Worm (Caenorhabditis elegans) whole organism, L1 larva: ENCODE measurements around the gene T24B8.3.

Experiments
- C16A3.4 ChIP-seq: fragments of 150-350 bp; optimal IDR thresholded peaks from 2 replicates; lab custom pipeline; 2014; ENCODE audit warnings: missing biosample characterization, missing genetic modification characterization
- ama-1 ChIP-seq: fragments of 150-350 bp; optimal IDR thresholded peaks from 2 replicates; lab custom pipeline; 2014
- blmp-1 ChIP-seq: fragments of 150-350 bp; optimal IDR thresholded peaks from 2 replicates; lab custom pipeline; 2014; ENCODE audit warnings: missing biosample characterization, missing genetic modification characterization
- ceh-63 ChIP-seq: fragments of 200-800 bp; sonication (Bioruptor generic); optimal IDR thresholded peaks from 2 replicates; lab custom pipeline; 2018; ENCODE audit warnings: mild to moderate bottlenecking, missing genetic modification characterization, missing compliant biosample characterization
- ceh-8 ChIP-seq: fragments of 200-800 bp; sonication (Bioruptor generic); optimal IDR thresholded peaks from 2 replicates; lab custom pipeline; 2018; ENCODE audit warnings: mild to moderate bottlenecking, missing genetic modification characterization, moderate library complexity, missing compliant biosample characterization
- ceh-82 ChIP-seq, 3 experiments: fragments of 150-350 bp in 1 of 3; sonication (generic microtip) in 2 of 3; optimal IDR thresholded peaks; 2 replicates each; lab custom pipeline; 2014 to 2017; ENCODE audit warnings: missing biosample characterization in 3 of 3, missing genetic modification characterization in 3 of 3
- ceh-90 ChIP-seq: sonication (generic microtip); optimal IDR thresholded peaks from 2 replicates; lab custom pipeline; 2016; ENCODE audit warnings: missing genetic modification characterization, missing compliant biosample characterization
- ces-1 ChIP-seq: fragments of 150-350 bp; optimal IDR thresholded peaks from 2 replicates; lab custom pipeline; 2014; ENCODE audit warnings: missing biosample characterization, missing genetic modification reagents, missing genetic modification characterization
- dpl-1 ChIP-seq, 3 experiments: fragments of 150-350 bp in 2 of 3; sonication (generic microtip) in 1 of 3; optimal IDR thresholded peaks; 2 replicates each; lab custom pipeline; 2014 to 2017; ENCODE audit warnings: missing biosample characterization in 3 of 3, missing genetic modification characterization in 3 of 3, missing genetic modification reagents in 3 of 3
- efl-1 ChIP-seq, 4 experiments: fragments of 150-350 bp; optimal IDR thresholded peaks in 3 of 4; peaks in 1 of 4; 1 replicate in 1 of 4; 2 replicates in 3 of 4; lab custom pipeline; 2014; ENCODE audit warnings: missing biosample characterization in 2 of 4, missing genetic modification characterization in 2 of 4, missing genetic modification reagents in 2 of 4
- efl-3 ChIP-seq: fragments of 200-800 bp; sonication (Bioruptor generic); optimal IDR thresholded peaks from 2 replicates; lab custom pipeline; 2018; ENCODE audit warnings: mild to moderate bottlenecking, missing genetic modification characterization, missing compliant biosample characterization
- elt-2 ChIP-seq: sonication (generic microtip); optimal IDR thresholded peaks from 2 replicates; lab custom pipeline; 2016; ENCODE audit warnings: missing genetic modification characterization, mild to moderate bottlenecking, inconsistent platforms, missing compliant biosample characterization, missing genetic modification reagents
- ets-5 ChIP-seq: fragments of 200-800 bp; sonication (Bioruptor generic); IDR thresholded peaks from 2 replicates; pipeline ENCODE4 v1.3.6; 2022; ENCODE audit warnings: missing genetic modification characterization, missing compliant biosample characterization
- fos-1 ChIP-seq: fragments of 150-350 bp; optimal IDR thresholded peaks from 2 replicates; lab custom pipeline; 2014; ENCODE audit warnings: missing biosample characterization, missing genetic modification characterization
- grh-1 ChIP-seq: fragments of 200-800 bp; sonication (Bioruptor generic); IDR thresholded peaks from 2 replicates; pipeline ENCODE4 v1.3.6; 2022; ENCODE audit warnings: missing genetic modification reagents, missing genetic modification characterization, missing compliant biosample characterization
- isw-1 ChIP-seq: fragments of 200-800 bp; sonication (Bioruptor generic); IDR thresholded peaks from 2 replicates; pipeline ENCODE4 v1.3.6; 2022; ENCODE audit warnings: missing genetic modification characterization, missing compliant biosample characterization
- jun-1 ChIP-seq: fragments of 150-350 bp; optimal IDR thresholded peaks from 2 replicates; lab custom pipeline; 2014; ENCODE audit warnings: missing biosample characterization, missing genetic modification reagents, missing genetic modification characterization
- lin-14 ChIP-seq: fragments of 200-800 bp; sonication (Bioruptor generic); optimal IDR thresholded peaks from 2 replicates; lab custom pipeline; 2018; ENCODE audit warnings: mild to moderate bottlenecking, missing genetic modification characterization, moderate library complexity, missing compliant biosample characterization
- lin-35 ChIP-seq, 2 experiments: fragments of 150-350 bp; optimal IDR thresholded peaks; 2 replicates each; lab custom pipeline; 2014; ENCODE audit warnings: missing biosample characterization in 2 of 2, missing genetic modification characterization in 2 of 2, missing genetic modification reagents in 2 of 2
- lsy-2 ChIP-seq, 2 experiments: fragments of 150-350 bp; optimal IDR thresholded peaks; 2 replicates each; lab custom pipeline; 2014; ENCODE audit warnings: missing biosample characterization in 2 of 2, missing genetic modification characterization in 2 of 2
- mef-2 ChIP-seq: fragments of 150-350 bp; optimal IDR thresholded peaks from 2 replicates; lab custom pipeline; 2014; ENCODE audit warnings: missing biosample characterization, missing genetic modification characterization
- nhr-12 ChIP-seq: sonication (generic microtip); optimal IDR thresholded peaks from 2 replicates; lab custom pipeline; 2017; ENCODE audit warnings: missing biosample characterization, missing genetic modification characterization
- nhr-20 ChIP-seq: sonication (generic microtip); optimal IDR thresholded peaks from 2 replicates; lab custom pipeline; 2016; ENCODE audit warnings: mild to moderate bottlenecking, missing genetic modification characterization, missing compliant biosample characterization
- nhr-237 ChIP-seq: fragments of 150-350 bp; optimal IDR thresholded peaks from 2 replicates; lab custom pipeline; 2014; ENCODE audit warnings: missing biosample characterization, missing genetic modification characterization
- nhr-28 ChIP-seq: fragments of 150-350 bp; optimal IDR thresholded peaks from 2 replicates; lab custom pipeline; 2014; ENCODE audit warnings: missing biosample characterization, missing genetic modification characterization
- nhr-47 ChIP-seq: sonication (generic microtip); optimal IDR thresholded peaks from 2 replicates; lab custom pipeline; 2016; ENCODE audit warnings: mild to moderate bottlenecking, missing genetic modification characterization, moderate library complexity, missing compliant biosample characterization
- nhr-76 ChIP-seq: sonication (generic microtip); optimal IDR thresholded peaks from 2 replicates; lab custom pipeline; 2017; ENCODE audit warnings: missing biosample characterization, missing genetic modification characterization
- nhr-85 ChIP-seq: sonication (generic microtip); peaks from one replicate; lab custom pipeline; 2016; ENCODE audit warnings: missing genetic modification characterization, inconsistent platforms, missing compliant biosample characterization
- pag-3 ChIP-seq: sonication (generic microtip); optimal IDR thresholded peaks from 2 replicates; lab custom pipeline; 2017; ENCODE audit warnings: missing genetic modification characterization, mild to moderate bottlenecking, missing compliant biosample characterization, antibody characterized with exemption, borderline replicate concordance; ENCODE audit not compliant: insufficient read depth
- pax-3 ChIP-seq: fragments of 200-800 bp; sonication (Bioruptor generic); optimal IDR thresholded peaks from 2 replicates; lab custom pipeline; 2018; ENCODE audit warnings: mild to moderate bottlenecking, missing genetic modification characterization, moderate library complexity, missing compliant biosample characterization
- pqm-1 ChIP-seq: sonication (generic microtip); optimal IDR thresholded peaks from 3 replicates; lab custom pipeline; 2017; ENCODE audit warnings: missing biosample characterization, missing genetic modification characterization
- skn-1 ChIP-seq: fragments of 150-350 bp; optimal IDR thresholded peaks from 2 replicates; lab custom pipeline; 2014; ENCODE audit warnings: missing biosample characterization, missing genetic modification characterization
- snpc-4 ChIP-seq: fragments of 150-350 bp; optimal IDR thresholded peaks from 2 replicates; lab custom pipeline; 2014; ENCODE audit warnings: missing biosample characterization, missing genetic modification characterization
- snu-23 ChIP-seq: sonication (generic microtip); optimal IDR thresholded peaks from 2 replicates; lab custom pipeline; 2016; ENCODE audit warnings: missing genetic modification characterization, missing compliant biosample characterization
- sox-4 ChIP-seq: sonication (generic microtip); optimal IDR thresholded peaks from 2 replicates; lab custom pipeline; 2016; ENCODE audit warnings: missing genetic modification characterization, missing compliant biosample characterization
- sup-37 ChIP-seq: fragments of 200-800 bp; sonication (Bioruptor generic); optimal IDR thresholded peaks from 2 replicates; lab custom pipeline; 2018; ENCODE audit warnings: mild to moderate bottlenecking, missing genetic modification characterization, missing compliant biosample characterization
- swsn-7 ChIP-seq: sonication (generic microtip); optimal IDR thresholded peaks from 2 replicates; lab custom pipeline; 2016; ENCODE audit warnings: missing genetic modification characterization, missing compliant biosample characterization
- unc-130 ChIP-seq: fragments of 150-350 bp; optimal IDR thresholded peaks from 2 replicates; lab custom pipeline; 2017; ENCODE audit warnings: missing biosample characterization, missing genetic modification characterization, inconsistent platforms
- unc-30 ChIP-seq: sonication (generic microtip); optimal IDR thresholded peaks from 2 replicates; lab custom pipeline; 2017; ENCODE audit warnings: missing biosample characterization, missing genetic modification characterization
- unc-86 ChIP-seq: sonication (generic microtip); optimal IDR thresholded peaks from 2 replicates; lab custom pipeline; 2016; ENCODE audit warnings: missing genetic modification characterization, missing compliant biosample characterization
- vab-15 ChIP-seq: sonication (generic microtip); optimal IDR thresholded peaks from 2 replicates; lab custom pipeline; 2017; ENCODE audit warnings: missing genotype, mild to moderate bottlenecking, missing genetic modification characterization, missing compliant biosample characterization
- xbp-1 ChIP-seq: sonication (generic microtip); optimal IDR thresholded peaks from 2 replicates; lab custom pipeline; 2016; ENCODE audit warnings: missing genetic modification characterization, missing compliant biosample characterization
- zag-1 ChIP-seq: fragments of 150-350 bp; optimal IDR thresholded peaks from 2 replicates; lab custom pipeline; 2014; ENCODE audit warnings: missing biosample characterization, missing genetic modification characterization
- ztf-11 ChIP-seq, 2 experiments: sonication (generic microtip); optimal IDR thresholded peaks; 2 replicates each; lab custom pipeline; 2016 to 2017; ENCODE audit warnings: missing genetic modification characterization in 2 of 2, missing biosample characterization in 1 of 2, missing compliant biosample characterization in 1 of 2

The T24B8.3 gene

DNA sequence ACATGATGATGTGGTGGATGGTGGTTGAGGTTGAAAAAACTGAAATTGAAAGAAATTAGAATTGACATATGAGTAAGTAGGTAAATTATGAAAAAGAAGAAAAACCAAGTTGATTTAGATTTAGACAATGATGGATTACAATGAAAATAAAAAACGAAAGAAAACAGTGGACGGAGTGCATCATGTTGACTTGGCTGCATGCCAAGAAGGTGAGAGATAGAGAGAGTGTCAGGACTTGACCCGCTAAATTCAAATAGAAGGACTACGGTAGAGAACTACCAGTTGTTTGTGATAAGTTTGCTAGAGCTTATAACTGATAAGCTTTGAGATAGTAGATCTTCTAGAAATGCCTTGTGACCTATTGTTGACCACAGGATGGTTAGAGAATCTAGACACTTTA is at the start of gene T24B8.3 (continued):
- TF ChIP-seq nhr-12 (tag; lab: Kevin White, UChicago) (no peak), skn-1 (tag; lab: Kevin White, UChicago) (no peak), lin-35 (GFP tag; optimal IDR thresholded peaks at IDR 0.05; lab: Kevin White, UChicago) (peak; percentile 12 to 58), nhr-20 (peak; percentile 48), dpl-1 (GFP tag; optimal IDR thresholded peaks at IDR 0.05; lab: Kevin White, UChicago) (peak in 2 of 3 experiments; percentile 40 to 45), ztf-11 (tag; optimal IDR thresholded peaks at IDR 0.05; lab: Kevin White, UChicago) (no peak), nhr-237 (no peak), nhr-85 (tag; lab: Kevin White, UChicago) (peak; percentile 83)

DNA sequence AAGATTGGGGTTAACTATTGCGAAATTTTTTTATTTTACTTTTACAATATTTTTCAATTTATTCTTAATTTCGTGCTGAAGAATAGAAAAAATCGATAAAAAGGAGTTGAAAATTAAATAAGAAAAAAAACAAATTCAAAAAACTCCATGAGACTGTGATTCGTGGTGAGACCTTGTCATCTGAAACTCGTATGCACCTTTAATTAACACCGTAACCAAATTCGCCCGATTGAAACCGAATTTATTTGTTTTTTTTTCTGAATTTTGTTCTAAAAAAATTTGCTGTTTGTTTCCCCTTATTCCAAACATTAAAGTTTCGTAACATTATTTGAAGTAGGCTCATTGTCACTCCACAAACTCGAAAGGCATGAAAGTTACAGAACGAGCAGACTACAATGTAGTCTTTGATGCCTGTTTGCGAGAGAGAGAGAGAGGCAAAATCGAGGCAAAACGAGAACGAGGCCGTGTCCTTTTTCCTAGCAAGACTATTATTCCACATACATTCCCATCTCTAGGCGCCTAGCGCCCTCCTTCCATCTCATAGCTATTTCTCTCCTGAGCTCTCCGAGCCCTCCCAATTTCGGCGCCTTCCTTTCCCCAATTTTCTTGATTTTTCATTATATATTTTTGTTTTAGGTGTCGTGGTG is 48.1 kb upstream of the T24B8.3 start, which contains the start of gene T24H10.4:
Gene T24H10.4, plus strand, starts transcription at position 630 of the 647 bp plus-strand sequence.
- TF ChIP-seq nhr-76 (tag; lab: Kevin White, UChicago) = no peak
- peak in 1 of 3 experiments; percentile 18 for TF ChIP-seq ceh-82 (tag; optimal IDR thresholded peaks at IDR 0.05; lab: Kevin White, UChicago)
- no peak for TF ChIP-seq nhr-12 (tag; lab: Kevin White, UChicago)
- TF ChIP-seq lsy-2 (tag; optimal IDR thresholded peaks at IDR 0.05; lab: Kevin White, UChicago) = peak in 1 of 2 experiments; percentile 2
- TF ChIP-seq lin-35 (GFP tag; optimal IDR thresholded peaks at IDR 0.05; lab: Kevin White, UChicago) = no peak
- no peak for TF ChIP-seq fos-1 (tag; lab: Kevin White, UChicago)
- no peak for TF ChIP-seq pag-3 (tag; lab: Kevin White, UChicago)
- no peak for TF ChIP-seq unc-30 (tag; lab: Kevin White, UChicago)
- no peak for TF ChIP-seq elt-2
- TF ChIP-seq ceh-8 (GFP tag; lab: Kevin White, UChicago) = no peak
- TF ChIP-seq isw-1 (GFP tag; lab: Robert Waterston, UW) = no peak
- TF ChIP-seq nhr-20 = peak; percentile 79
- no peak for TF ChIP-seq snpc-4
- TF ChIP-seq unc-86 (tag; lab: Kevin White, UChicago) = no peak
- TF ChIP-seq ces-1 (GFP tag; lab: Kevin White, UChicago) = no peak
- TF ChIP-seq swsn-7 (tag; lab: Kevin White, UChicago) = no peak
- peak; percentile 47 for TF ChIP-seq lin-14
- TF ChIP-seq pqm-1 (tag; lab: Kevin White, UChicago) = no peak
- TF ChIP-seq unc-130 = no peak
- TF ChIP-seq ceh-63 = no peak
- TF ChIP-seq zag-1 (tag; lab: Kevin White, UChicago) = no peak
- TF ChIP-seq sox-4 (tag; lab: Kevin White, UChicago) = no peak
- no peak for TF ChIP-seq grh-1 (GFP tag; lab: Robert Waterston, UW)
- TF ChIP-seq ceh-90 (tag; lab: Kevin White, UChicago) = no peak
- TF ChIP-seq efl-3 (GFP tag; lab: Kevin White, UChicago) = no peak
- peak; percentile 23 for TF ChIP-seq nhr-47 (tag; lab: Kevin White, UChicago)
- no peak for TF ChIP-seq jun-1 (tag; lab: Kevin White, UChicago)
- no peak for TF ChIP-seq xbp-1 (tag; lab: Kevin White, UChicago)
- no peak for TF ChIP-seq vab-15
- no peak for TF ChIP-seq skn-1 (tag; lab: Kevin White, UChicago)
- TF ChIP-seq blmp-1 (tag; lab: Kevin White, UChicago) = no peak
- TF ChIP-seq pax-3 (tag; lab: Kevin White, UChicago) = no peak
- TF ChIP-seq nhr-237 = no peak
- no peak for TF ChIP-seq C16A3.4
- TF ChIP-seq snu-23 (GFP tag; lab: Kevin White, UChicago) = peak; percentile 17
- TF ChIP-seq ama-1 (lab: Kevin White, UChicago) = no peak
- no peak for TF ChIP-seq nhr-28 (tag; lab: Kevin White, UChicago)
- no peak for TF ChIP-seq mef-2 (tag; lab: Kevin White, UChicago)
- no peak for TF ChIP-seq efl-1 (optimal IDR thresholded peaks at IDR 0.05; lab: Kevin White, UChicago)
- TF ChIP-seq efl-1 (GFP tag; optimal IDR thresholded peaks at IDR 0.05 in 1 of 2; lab: Kevin White, UChicago) = peak in 1 of 2 experiments; percentile 53
- no peak for TF ChIP-seq sup-37 (GFP tag; lab: Kevin White, UChicago)
- no peak for TF ChIP-seq ets-5 (GFP tag; lab: Robert Waterston, UW)
